Worm (Caenorhabditis elegans) whole organism, L4 larva: ENCODE results near the gene srg-66.
"Not testable (repeated sequence)": the region's sequence is repeated elsewhere in the genome, so short reads cannot be mapped to it uniquely, and the experiment has no call there.

Experiments
- F26F4.8 ChIP-seq: fragments of 200-800 bp; sonication (Bioruptor generic); conservative IDR thresholded peaks from 2 replicates; pipeline ENCODE4 v1.3.6; 2022; ENCODE audit warnings: missing genetic modification characterization, missing compliant biosample characterization
- F37D6.2 ChIP-seq: sonication (generic microtip); optimal IDR thresholded peaks from 2 replicates; lab custom pipeline; 2016; ENCODE audit warnings: mild to moderate bottlenecking, missing genetic modification characterization, missing compliant biosample characterization
- F44E2.7 ChIP-seq: fragments of 200-800 bp; sonication (Bioruptor generic); IDR thresholded peaks from 2 replicates; pipeline ENCODE4 v2.1.2; 2022; ENCODE audit warnings: missing genetic modification characterization, missing compliant biosample characterization
- R02D3.7 ChIP-seq: fragments of 150-350 bp; sonication (generic microtip); optimal IDR thresholded peaks from 3 replicates; lab custom pipeline; 2014; ENCODE audit warnings: missing biosample characterization, missing genetic modification characterization
- aha-1 ChIP-seq: fragments of 150-350 bp; peaks from one replicate; lab custom pipeline; 2014; ENCODE audit warnings: missing biosample characterization, missing genetic modification characterization
- ama-1 ChIP-seq: fragments of 150-350 bp; optimal IDR thresholded peaks from 2 replicates; lab custom pipeline; 2014; ENCODE audit warnings: inconsistent platforms, mixed read lengths
- daf-19 ChIP-seq: fragments of 200-800 bp; sonication (Bioruptor generic); conservative IDR thresholded peaks from 2 replicates; pipeline ENCODE4 v1.3.6; 2022; ENCODE audit warnings: missing genetic modification characterization, missing compliant biosample characterization
- daf-8 ChIP-seq: fragments of 200-800 bp; sonication (Bioruptor generic); IDR thresholded peaks from 2 replicates; pipeline ENCODE4 v1.3.6; 2022; ENCODE audit warnings: missing genetic modification characterization, missing compliant biosample characterization
- dmd-8 ChIP-seq: fragments of 200-800 bp; sonication (Bioruptor generic); IDR thresholded peaks from 2 replicates; pipeline ENCODE4 v1.3.6; 2022; ENCODE audit warnings: missing genetic modification characterization, missing compliant biosample characterization
- duxl-1 ChIP-seq: sonication (generic microtip); optimal IDR thresholded peaks from 2 replicates; lab custom pipeline; 2016; ENCODE audit warnings: mild to moderate bottlenecking, missing genetic modification characterization, moderate library complexity, missing compliant biosample characterization; ENCODE audit not compliant: poor library complexity
- fkh-10 ChIP-seq: fragments of 150-350 bp; optimal IDR thresholded peaks from 2 replicates; lab custom pipeline; 2014; ENCODE audit warnings: missing biosample characterization, missing genetic modification reagents, missing genetic modification characterization
- fos-1 ChIP-seq: fragments of 150-350 bp; optimal IDR thresholded peaks from 2 replicates; lab custom pipeline; 2014; ENCODE audit warnings: missing biosample characterization, missing genetic modification characterization
- hlh-11 ChIP-seq: fragments of 200-800 bp; sonication (Bioruptor generic); optimal IDR thresholded peaks from 2 replicates; lab custom pipeline; 2018; ENCODE audit warnings: mild to moderate bottlenecking, missing genetic modification characterization, missing compliant biosample characterization
- hlh-30 ChIP-seq: sonication (generic microtip); optimal IDR thresholded peaks from 2 replicates; lab custom pipeline; 2017; ENCODE audit warnings: antibody characterized with exemption, mild to moderate bottlenecking, missing genetic modification characterization, missing compliant biosample characterization; ENCODE audit not compliant: insufficient read depth
- jun-1 ChIP-seq: fragments of 150-350 bp; optimal IDR thresholded peaks from 2 replicates; lab custom pipeline; 2014; ENCODE audit warnings: missing biosample characterization, missing genetic modification reagents, missing genetic modification characterization
- lin-1 ChIP-seq: fragments of 200-800 bp; sonication (Bioruptor generic); IDR thresholded peaks from 2 replicates; pipeline ENCODE4 v1.3.6; 2022; ENCODE audit warnings: missing genetic modification reagents, missing genetic modification characterization, missing compliant biosample characterization
- lin-13 ChIP-seq: fragments of 150-350 bp; optimal IDR thresholded peaks from 2 replicates; lab custom pipeline; 2014; ENCODE audit warnings: missing biosample characterization, missing genetic modification reagents, missing genetic modification characterization
- lin-29 ChIP-seq: fragments of 200-800 bp; sonication (Bioruptor generic); IDR thresholded peaks from 2 replicates; pipeline ENCODE4 v1.3.6; 2022; ENCODE audit warnings: missing genetic modification reagents, missing genetic modification characterization, missing compliant biosample characterization
- lir-3 ChIP-seq: sonication (generic microtip); optimal IDR thresholded peaks from 2 replicates; lab custom pipeline; 2016; ENCODE audit warnings: mild to moderate bottlenecking, missing genetic modification characterization, missing compliant biosample characterization
- lsy-2 ChIP-seq, 2 experiments: fragments of 150-350 bp in 1 of 2; sonication (generic microtip) in 1 of 2; optimal IDR thresholded peaks; 2 replicates each; lab custom pipeline; 2014 to 2017; ENCODE audit warnings: missing biosample characterization in 2 of 2, missing genetic modification characterization in 2 of 2
- mep-1 ChIP-seq: fragments of 150-350 bp; sonication (generic microtip); optimal IDR thresholded peaks from 3 replicates; lab custom pipeline; 2014; ENCODE audit warnings: missing biosample characterization, missing genetic modification characterization
- mxl-3 ChIP-seq: fragments of 200-800 bp; sonication (Bioruptor generic); optimal IDR thresholded peaks from 2 replicates; lab custom pipeline; 2018; ENCODE audit warnings: mild to moderate bottlenecking, missing genetic modification characterization, missing compliant biosample characterization
- nhr-10 ChIP-seq: fragments of 150-350 bp; optimal IDR thresholded peaks from 2 replicates; lab custom pipeline; 2014; ENCODE audit warnings: missing biosample characterization, missing genetic modification characterization
- nhr-11 ChIP-seq: fragments of 150-350 bp; optimal IDR thresholded peaks from 2 replicates; lab custom pipeline; 2014; ENCODE audit warnings: missing biosample characterization, missing genetic modification characterization
- nhr-111 ChIP-seq: fragments of 200-800 bp; sonication (Bioruptor generic); optimal IDR thresholded peaks from 2 replicates; lab custom pipeline; 2018; ENCODE audit warnings: mild to moderate bottlenecking, missing genetic modification characterization, missing compliant biosample characterization
- nhr-25 ChIP-seq: sonication (generic microtip); optimal IDR thresholded peaks from 2 replicates; lab custom pipeline; 2017; ENCODE audit warnings: missing genetic modification characterization, mild to moderate bottlenecking, missing compliant biosample characterization, antibody characterized with exemption, moderate library complexity, borderline replicate concordance; ENCODE audit not compliant: insufficient read depth
- nhr-6 ChIP-seq: fragments of 150-350 bp; optimal IDR thresholded peaks from 2 replicates; lab custom pipeline; 2014; ENCODE audit warnings: missing biosample characterization, missing genetic modification characterization
- nhr-77 ChIP-seq: fragments of 150-350 bp; optimal IDR thresholded peaks from 2 replicates; lab custom pipeline; 2014; ENCODE audit warnings: missing biosample characterization, missing genetic modification characterization
- php-3 ChIP-seq: fragments of 200-800 bp; sonication (Bioruptor generic); IDR thresholded peaks from 2 replicates; pipeline ENCODE4 v1.3.6; 2022; ENCODE audit warnings: missing genetic modification reagents, missing genetic modification characterization, missing compliant biosample characterization
- rbr-2 ChIP-seq: sonication (generic microtip); optimal IDR thresholded peaks from 2 replicates; lab custom pipeline; 2016; ENCODE audit warnings: missing genotype, missing genetic modification characterization, missing compliant biosample characterization
- unc-39 ChIP-seq: sonication (generic microtip); optimal IDR thresholded peaks from 2 replicates; lab custom pipeline; 2017; ENCODE audit warnings: missing biosample characterization, missing genetic modification characterization
- unc-62 ChIP-seq, 3 experiments: fragments of 150-350 bp in 1 of 3; sonication (generic microtip); optimal IDR thresholded peaks in 2 of 3; peaks in 1 of 3; 1 replicate in 1 of 3; 2 replicates in 2 of 3; lab custom pipeline; 2014 to 2017; ENCODE audit warnings: missing biosample characterization in 3 of 3, missing genetic modification characterization in 3 of 3, missing genetic modification reagents in 3 of 3, missing genotype in 1 of 3
- zag-1 ChIP-seq: fragments of 150-350 bp; optimal IDR thresholded peaks from 2 replicates; lab custom pipeline; 2014; ENCODE audit warnings: missing biosample characterization, missing genetic modification characterization
- ztf-11 ChIP-seq: fragments of 150-350 bp; optimal IDR thresholded peaks from 2 replicates; lab custom pipeline; 2014; ENCODE audit warnings: missing biosample characterization, missing genetic modification characterization

The srg-66 gene

ce11 chrV:5468489-5468888 lies 13.7 kb downstream of the srg-66 start, which contains the start of gene ZC317.6:
TSS of gene ZC317.6 (minus strand) at chrV:5468589.
- not testable (repeated sequence) for TF ChIP-seq lsy-2 (tag; optimal IDR thresholded peaks at IDR 0.05; lab: Kevin White, UChicago); unc-39 (tag; lab: Kevin White, UChicago); mxl-3 (GFP tag; lab: Kevin White, UChicago)
- TF ChIP-seq, all 104 proteins: peak for 0; not testable (repeated sequence) for 104

DNA sequence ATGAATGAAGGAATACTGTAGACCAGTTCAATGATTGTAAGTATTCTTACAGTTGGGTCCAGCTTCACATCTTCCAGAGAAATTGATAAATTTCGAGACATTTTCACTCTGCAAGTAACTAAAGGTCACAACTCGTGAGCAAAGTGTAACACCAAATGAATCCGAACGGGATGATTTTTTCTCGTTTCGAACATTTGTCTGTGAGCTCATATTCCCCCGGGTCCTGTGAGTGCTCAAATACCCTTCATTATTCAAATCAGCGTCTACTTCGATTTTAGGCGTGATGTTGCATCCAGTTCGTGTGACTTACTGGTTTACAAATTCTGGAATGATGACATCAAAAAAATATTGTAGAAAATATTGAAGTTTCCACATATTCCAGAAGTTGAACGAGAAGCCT lies 16.9 kb downstream of the srg-66 start, which contains the start of gene srg-68:
srg-68 (minus strand) TSS at position 101 of the 400 bp plus-strand sequence.
- TF ChIP-seq ama-1, result no peak
- TF ChIP-seq mxl-3 (GFP tag; lab: Kevin White, UChicago), result no peak
- TF ChIP-seq php-3, result no peak
- TF ChIP-seq lin-1 (GFP tag; lab: Robert Waterston, UW), result no peak
- TF ChIP-seq nhr-11, result no peak
- no peak for TF ChIP-seq F44E2.7
- no peak for TF ChIP-seq hlh-30 (tag; lab: Kevin White, UChicago)
- no peak for TF ChIP-seq fos-1 (tag; lab: Kevin White, UChicago)
- TF ChIP-seq F26F4.8 (GFP tag; lab: Robert Waterston, UW), result no peak
- TF ChIP-seq lin-29, result no peak
- TF ChIP-seq hlh-11, result no peak
- no peak for TF ChIP-seq lin-13 (GFP tag; lab: Kevin White, UChicago)

ce11 chrV:5462894-5463293 lies 19.3 kb downstream of the srg-66 start, which contains the start of gene srg-67:
TSS of gene srg-67 (minus strand) at chrV:5462994.
- TF ChIP-seq F26F4.8 (GFP tag; lab: Robert Waterston, UW), result no peak
- no peak for TF ChIP-seq nhr-25 (tag; lab: Kevin White, UChicago)
- TF ChIP-seq nhr-10 (tag; lab: Kevin White, UChicago), result no peak
- TF ChIP-seq rbr-2 (tag; lab: Kevin White, UChicago), result no peak
- TF ChIP-seq ztf-11 (tag; lab: Kevin White, UChicago), result no peak
- no peak for TF ChIP-seq mep-1 (tag; lab: Kevin White, UChicago)
- TF ChIP-seq hlh-30 (tag; lab: Kevin White, UChicago), result no peak
- TF ChIP-seq dmd-8 (GFP tag; lab: Robert Waterston, UW), result no peak
- no peak for TF ChIP-seq zag-1 (tag; lab: Kevin White, UChicago)
- no peak for TF ChIP-seq R02D3.7 (tag; lab: Kevin White, UChicago)
- TF ChIP-seq F37D6.2 (tag; lab: Kevin White, UChicago), result no peak
- TF ChIP-seq daf-19, result no peak
- TF ChIP-seq daf-8 (GFP tag; lab: Robert Waterston, UW), result no peak

DNA sequence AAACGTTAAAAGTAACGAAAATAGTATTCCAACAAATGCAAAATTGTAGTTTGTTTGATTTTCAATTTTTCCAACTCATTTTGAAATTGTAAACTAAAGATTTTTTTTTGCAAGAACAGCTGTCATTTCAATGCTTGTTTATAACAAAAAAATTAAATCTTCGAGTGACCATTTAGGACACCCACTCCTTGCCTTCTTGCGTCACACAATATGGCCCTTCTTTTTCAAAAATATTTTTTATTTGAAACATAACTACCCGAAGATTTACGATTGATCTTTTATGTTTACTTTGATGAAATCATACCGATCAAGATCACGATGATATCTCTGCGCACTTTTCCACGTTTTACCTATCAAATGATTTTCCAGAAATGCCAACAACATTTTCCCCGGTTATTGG lies 22.4 kb downstream of the srg-66 start, which contains the start of gene ZC317.2:
ZC317.2 (plus strand) TSS at position 301 of the 400 bp plus-strand sequence.
- no peak for TF ChIP-seq mxl-3 (GFP tag; lab: Kevin White, UChicago)
- TF ChIP-seq aha-1 (tag; lab: Kevin White, UChicago), result peak; percentile 53

ce11 chrV:5454955-5455354 lies 27.3 kb downstream of the srg-66 start:
- peak; percentile 74 for TF ChIP-seq fkh-10 (GFP tag; lab: Kevin White, UChicago)
- no peak for TF ChIP-seq F26F4.8 (GFP tag; lab: Robert Waterston, UW)
- TF ChIP-seq rbr-2 (tag; lab: Kevin White, UChicago), result no peak
- TF ChIP-seq, all 104 proteins: peak for 1

DNA sequence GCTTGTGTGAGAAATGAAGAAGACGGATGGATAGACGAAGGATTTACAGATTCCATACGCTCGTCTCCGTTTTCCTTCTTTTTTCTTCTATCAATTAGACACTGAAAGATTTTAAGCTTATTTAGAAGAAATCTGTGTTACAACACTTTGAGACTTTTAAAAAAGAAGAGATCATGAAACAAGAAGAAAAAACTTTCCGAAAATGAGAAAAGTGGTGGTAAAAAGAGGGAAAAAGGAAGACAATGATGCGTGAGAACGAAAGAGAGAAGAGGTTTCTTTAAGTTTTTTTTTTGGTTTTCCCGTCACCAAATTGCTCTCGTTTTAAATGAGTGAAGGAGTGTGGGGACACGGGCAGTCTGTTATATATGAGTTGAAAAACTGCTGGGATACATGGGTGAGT lies 28.6 kb downstream of the srg-66 start, which contains the start of gene glc-3:
glc-3 (minus strand) TSS at position 101 of the 400 bp plus-strand sequence.
- no peak for TF ChIP-seq nhr-11
- TF ChIP-seq nhr-6 (tag; lab: Kevin White, UChicago), result no peak

DNA sequence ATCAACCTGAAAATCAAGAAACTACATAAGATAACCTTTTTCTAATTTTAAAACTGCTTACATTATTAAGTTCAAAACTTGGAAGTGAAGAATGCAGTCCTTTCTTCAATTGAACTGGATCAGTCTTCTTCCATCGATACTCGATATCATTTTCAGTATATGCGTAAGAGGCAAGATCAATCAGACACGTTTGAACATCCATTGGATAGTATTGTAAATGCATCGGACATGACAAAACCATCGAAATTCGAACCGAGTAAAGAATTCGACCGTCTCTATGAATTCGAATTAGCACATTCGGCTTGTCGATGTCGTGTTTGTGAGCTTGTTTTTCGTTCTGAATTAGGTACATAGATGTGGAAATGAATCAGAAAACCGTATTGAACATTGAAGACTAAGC lies 31.5 kb downstream of the srg-66 start:
- TF ChIP-seq unc-62 (GFP tag; optimal IDR thresholded peaks at IDR 0.05 in 1 of 2; lab: Kevin White, UChicago) (peak in 1 of 2 experiments; percentile 82), unc-62 (tag; optimal IDR thresholded peaks at IDR 0.05; lab: Kevin White, UChicago) (no peak), lir-3 (tag; lab: Kevin White, UChicago) (no peak), jun-1 (no peak), nhr-77 (no peak), rbr-2 (tag; lab: Kevin White, UChicago) (no peak), duxl-1 (no peak), nhr-111 (GFP tag; lab: Kevin White, UChicago) (no peak), aha-1 (tag; lab: Kevin White, UChicago) (peak; percentile 73)
